Worm (Caenorhabditis elegans): ENCODE measurements around the gene Y40C5A.4.
"Not testable (repeated sequence)": the region's sequence is repeated elsewhere in the genome, so short reads cannot be mapped to it uniquely, and the experiment has no call there.

The Y40C5A.4 gene

DNA sequence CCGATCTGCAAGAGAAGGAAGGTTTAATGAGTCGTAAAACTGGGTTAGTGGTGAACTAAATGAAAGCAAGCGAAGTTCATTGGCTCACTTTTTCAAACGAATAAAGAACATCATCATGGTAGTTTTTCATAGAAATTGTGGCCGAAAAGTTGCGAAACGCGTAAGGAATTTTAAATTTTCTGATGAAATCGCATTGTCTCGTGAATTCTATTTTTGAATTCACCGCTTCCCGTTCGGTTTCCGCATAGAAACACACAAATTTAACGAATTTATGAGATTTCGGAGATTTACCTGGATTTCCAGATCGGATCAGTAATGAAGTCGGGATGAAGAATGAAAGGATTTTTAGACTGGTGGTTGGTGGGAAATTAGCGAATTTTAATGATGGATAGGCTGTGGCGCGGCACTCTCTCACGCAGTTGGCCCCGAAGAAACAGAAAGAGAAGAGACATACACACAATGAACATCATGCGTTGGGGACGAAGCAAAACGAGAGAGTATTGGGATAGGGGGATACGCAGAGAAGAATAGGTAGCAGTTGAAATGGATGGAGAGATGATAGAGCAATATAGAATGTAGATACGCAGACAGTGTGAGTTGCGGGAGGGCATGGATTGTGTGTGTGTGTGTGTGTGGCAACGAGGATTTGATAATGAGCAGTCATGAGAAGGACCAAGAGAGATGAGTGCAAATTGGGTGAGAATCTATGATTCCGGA is 22.1 kb upstream of the Y40C5A.4 start (continued):
- no peak for TF ChIP-seq ceh-44 (GFP tag; IDR thresholded peaks at IDR 0.05)
- 0 out of 2 replicates have a peak, but pooled peaks have one; percentile 19 for TF ChIP-seq T26A8.4 (GFP tag; IDR thresholded peaks at IDR 0.05)

- TF ChIP-seq daf-12 (tag; optimal IDR thresholded peaks at IDR 0.05) (no peak), aly-2 (tag; optimal IDR thresholded peaks at IDR 0.05) (no peak), nhr-11 (tag; optimal IDR thresholded peaks at IDR 0.05) (no peak), nhr-76 (tag; optimal IDR thresholded peaks at IDR 0.05) (no peak), ceh-28 (tag; optimal IDR thresholded peaks at IDR 0.05) (no peak), dve-1 (tag; optimal IDR thresholded peaks at IDR 0.05; ENCODE audit: insufficient read depth) (no peak), arid-1 (GFP tag; conservative IDR thresholded peaks at IDR 0.05) (no peak), F37D6.2 (tag; optimal IDR thresholded peaks at IDR 0.05) (no peak), fos-1 (tag; optimal IDR thresholded peaks at IDR 0.05) (no peak), mxl-2 (GFP tag; conservative IDR thresholded peaks at IDR 0.05) (no peak)
Measured at ce11 chrIV:7381754-7382153, 16.8 kb upstream of the Y40C5A.4 start, which contains the start of gene ptp-8. ptp-8 (plus strand) TSS chrIV:7382054.

ce11 chrIV:7376511-7376910 is 11.6 kb upstream of the Y40C5A.4 start, which contains the start of gene T12B3.2:
T12B3.2 (plus strand) TSS chrIV:7376811.
- TF ChIP-seq unc-62 (GFP tag; optimal IDR thresholded peaks at IDR 0.05 in 1 of 2) (peak in 1 of 2 experiments; percentile 52), unc-62 (tag; optimal IDR thresholded peaks at IDR 0.05) (no peak), nhr-77 (tag; optimal IDR thresholded peaks at IDR 0.05) (peak; percentile 28), duxl-1 (tag; optimal IDR thresholded peaks at IDR 0.05; ENCODE audit: poor library complexity) (no peak), aha-1 (tag) (peak; percentile 83)

- TF ChIP-seq snpc-4, lsy-2, nhr-11 (tag; optimal IDR thresholded peaks at IDR 0.05): not testable (repeated sequence)
Measured at ce11 chrIV:7374847-7375246, 9.9 kb upstream of the Y40C5A.4 start, which contains the start of gene T12B3.3. T12B3.3 (plus strand) TSS chrIV:7375147.

- TF ChIP-seq dmd-6 (GFP tag; IDR thresholded peaks at IDR 0.05): no peak
- no peak for TF ChIP-seq hmg-1.1 (GFP tag; IDR thresholded peaks at IDR 0.05)
- TF ChIP-seq spr-1 (tag; optimal IDR thresholded peaks at IDR 0.05): no peak
- TF ChIP-seq lin-15B (tag; optimal IDR thresholded peaks at IDR 0.05): no peak
- TF ChIP-seq madf-9 (GFP tag; conservative IDR thresholded peaks at IDR 0.05): no peak
- TF ChIP-seq zip-2 (tag; optimal IDR thresholded peaks at IDR 0.05): no peak
- TF ChIP-seq ZK337.2 (GFP tag; IDR thresholded peaks at IDR 0.05): no peak
- no peak for TF ChIP-seq zfp-3 (GFP tag; conservative IDR thresholded peaks at IDR 0.05)
- no peak for TF ChIP-seq rbr-2 (tag; optimal IDR thresholded peaks at IDR 0.05)
- no peak for TF ChIP-seq mdt-29 (GFP tag; IDR thresholded peaks at IDR 0.05)
- no peak for TF ChIP-seq spr-3 (GFP tag; optimal IDR thresholded peaks at IDR 0.05)
Measured at ce11 chrIV:7346751-7347150, 18.2 kb downstream of the Y40C5A.4 start, which contains the start of gene daf-42. daf-42 (minus strand) TSS chrIV:7346851.

- no peak for TF ChIP-seq ceh-62 (tag; optimal IDR thresholded peaks at IDR 0.05)
- TF ChIP-seq pha-4 (GFP tag; IDR thresholded peaks at IDR 0.05): no peak
- TF ChIP-seq pha-4 (tag; optimal IDR thresholded peaks at IDR 0.05): no peak
- TF ChIP-seq fkh-10 (GFP tag; optimal IDR thresholded peaks at IDR 0.05): no peak
- no peak for TF ChIP-seq nhr-237 (tag; optimal IDR thresholded peaks at IDR 0.05)
- TF ChIP-seq sdz-12 (GFP tag; optimal IDR thresholded peaks at IDR 0.05): no peak
- no peak for TF ChIP-seq mxl-2 (GFP tag; conservative IDR thresholded peaks at IDR 0.05)
- TF ChIP-seq mxl-3 (GFP tag; optimal IDR thresholded peaks at IDR 0.05): no peak
- 0 out of 2 replicates have a peak, but pooled peaks have one; percentile 36 for TF ChIP-seq ceh-20 (GFP tag; IDR thresholded peaks at IDR 0.05)
- peak; percentile 92 for TF ChIP-seq lim-7 (GFP tag; IDR thresholded peaks at IDR 0.05)
- TF ChIP-seq unc-62 (GFP tag; optimal IDR thresholded peaks at IDR 0.05 in 1 of 2): no peak
- no peak for TF ChIP-seq unc-62 (tag; optimal IDR thresholded peaks at IDR 0.05)
- TF ChIP-seq egl-43 (GFP tag; IDR thresholded peaks at IDR 0.05): peak; percentile 88; the same call in 1 of the 2 replicates
- TF ChIP-seq lin-13 (GFP tag; optimal IDR thresholded peaks at IDR 0.05): no peak
- TF ChIP-seq snpc-4 (tag; optimal IDR thresholded peaks at IDR 0.05): no peak
- TF ChIP-seq zag-1 (tag; optimal IDR thresholded peaks at IDR 0.05): no peak
- TF ChIP-seq set-16 (GFP tag; IDR thresholded peaks at IDR 0.05): no peak
Measured at ce11 chrIV:7344020-7344419, 20.9 kb downstream of the Y40C5A.4 start.

All from whole organism, L4 larva.